Fruit fly (Drosophila melanogaster) Kc167 (cell line): ENCODE data around the gene Orco.

Source experiments
- h ChIP-seq: fragments of >200 bp; optimal IDR thresholded peaks from 3 replicates; lab custom pipeline; 2018; ENCODE audit warnings: missing external identifiers
- psq ChIP-seq: fragments of >200 bp; optimal IDR thresholded peaks from 2 replicates; lab custom pipeline; 2017; ENCODE audit warnings: missing external identifiers

dm6 chr3R:5361681-5362319 is 50.4 kb downstream of the Orco start:
- TF ChIP-seq psq (lab: Kevin White, UChicago) (no peak), h (no peak)
